Fruit fly (Drosophila melanogaster): Measurements from ENCODE around the gene CG7110.

dm6 chr2L:13414525-13415481 lies 16.0 kb downstream of the CG7110 start, which contains the start of the genes CG16956, CG42784 and CG43850:
- TF ChIP-seq usp (GFP tag; optimal IDR thresholded peaks at IDR 0.05): no peak
- no peak for TF ChIP-seq CG9705 (GFP tag; optimal IDR thresholded peaks at IDR 0.05)

All from whole organism, wandering third instar larva.